Worm (Caenorhabditis elegans): ENCODE data around the gene C03A7.13.

DNA sequence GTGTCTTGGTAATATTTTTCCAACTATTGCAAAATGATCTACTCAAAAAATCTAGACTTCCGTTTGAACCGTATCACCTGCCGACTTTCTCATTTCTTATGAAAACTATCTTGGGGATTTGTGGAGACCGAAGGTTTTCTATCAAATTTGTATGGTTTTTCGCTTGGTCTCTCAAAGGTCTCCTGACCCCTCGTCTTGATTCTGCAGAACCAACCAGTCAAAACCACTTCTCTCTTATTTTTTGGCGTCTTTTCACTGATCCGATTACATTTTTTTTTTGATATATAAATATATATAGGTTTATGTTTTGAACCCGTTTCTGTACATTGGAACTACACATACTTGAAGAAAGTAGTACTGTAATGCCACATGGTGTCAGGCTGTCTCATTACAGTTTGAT lies 33.3 kb upstream of the C03A7.13 start:
- TF ChIP-seq dao-5 (tag; optimal IDR thresholded peaks at IDR 0.05) (no peak), him-1 (tag; optimal IDR thresholded peaks at IDR 0.05) (no peak), W03F9.2 (tag; optimal IDR thresholded peaks at IDR 0.05) (no peak)
